Fruit fly (Drosophila melanogaster): ENCODE results near the gene CG31251.

The CG31251 gene

DNA sequence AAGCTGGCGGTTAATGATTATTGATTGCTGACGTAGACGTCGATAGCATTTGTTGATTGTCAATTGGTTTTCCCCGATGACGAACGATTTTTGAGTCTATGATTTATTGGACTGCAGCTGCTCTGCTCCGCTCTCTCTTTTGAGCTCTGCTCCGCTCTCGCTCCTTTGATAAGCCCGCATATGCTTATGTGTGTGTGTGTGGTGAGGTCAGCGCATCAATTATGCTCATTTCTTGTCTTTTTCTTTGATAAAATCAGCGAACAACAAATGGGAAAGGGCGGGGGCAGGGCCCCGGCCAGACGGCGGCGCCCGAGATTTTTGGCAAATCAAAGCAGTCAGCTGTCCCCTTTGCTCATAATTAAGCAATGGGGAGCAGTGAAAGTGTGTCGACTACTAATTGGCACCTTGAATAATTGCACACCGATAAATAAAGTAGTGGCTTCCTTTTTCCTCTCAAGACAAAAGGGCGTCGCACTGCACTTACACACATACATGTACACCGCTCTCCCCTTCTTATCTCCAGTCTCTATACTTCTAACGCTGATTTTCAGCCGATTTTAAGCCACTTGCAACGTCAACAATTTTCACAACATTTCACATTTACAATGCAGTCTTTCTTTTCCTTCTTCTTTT, 3.0 kb downstream of the CG31251 start:
- TF ChIP-seq cic (GFP tag; optimal IDR thresholded peaks at IDR 0.05) (no peak), CG14711 (tag; optimal IDR thresholded peaks at IDR 0.05) (no peak), CG1620 (GFP tag; optimal IDR thresholded peaks at IDR 0.05) (no peak), kay (GFP tag; ENCODE audit: borderline replicate concordance) (no peak), CG33017 (tag; optimal IDR thresholded peaks at IDR 0.05) (no peak), CG7045 (GFP tag; optimal IDR thresholded peaks at IDR 0.05) (no peak), pad (GFP tag; optimal IDR thresholded peaks at IDR 0.05) (no peak), CG5204 (GFP tag; optimal IDR thresholded peaks at IDR 0.05) (no peak), CG7101 (tag; optimal IDR thresholded peaks at IDR 0.05) (no peak), cnc (optimal IDR thresholded peaks at IDR 0.05) (no peak), toe (GFP tag; optimal IDR thresholded peaks at IDR 0.05) (no peak), ovo (GFP tag; optimal IDR thresholded peaks at IDR 0.05) (no peak), Mnt (GFP tag; optimal IDR thresholded peaks at IDR 0.05) (no peak), Crg-1 (GFP tag; optimal IDR thresholded peaks at IDR 0.05) (no peak), bab1 (GFP tag; optimal IDR thresholded peaks at IDR 0.05) (no peak)

DNA sequence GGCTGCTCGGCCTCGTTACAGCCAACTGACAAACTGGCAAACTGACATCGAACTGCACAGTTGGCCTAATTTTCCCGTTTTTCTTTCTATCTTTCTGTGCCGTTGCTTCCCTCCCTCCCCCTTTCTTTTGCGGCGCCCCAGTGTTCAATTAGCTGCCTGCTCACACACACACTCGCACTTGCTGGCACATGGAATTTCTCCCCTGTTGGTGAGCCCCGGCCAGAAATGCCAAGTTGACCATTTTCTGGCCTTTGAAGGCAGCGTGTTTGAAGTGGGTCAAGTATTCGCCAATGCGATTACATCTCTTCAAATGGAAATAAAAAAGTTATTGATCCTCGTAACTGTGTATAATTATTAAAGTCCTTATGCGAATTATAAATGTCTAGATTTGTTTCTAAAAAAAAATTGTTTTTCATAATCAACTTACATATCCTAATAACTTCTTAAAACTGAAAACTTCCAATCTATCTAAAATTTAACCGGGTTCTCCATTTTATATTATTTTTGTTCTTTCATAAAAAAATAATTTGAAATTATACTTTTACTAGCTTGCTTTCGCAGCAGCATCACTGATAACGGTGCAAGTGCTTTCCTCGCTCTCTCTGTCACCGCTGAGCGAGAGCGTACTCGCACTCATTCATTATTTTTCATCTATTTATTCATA, 3.9 kb downstream of the CG31251 start:
- TF ChIP-seq pad (GFP tag; optimal IDR thresholded peaks at IDR 0.05): peak; percentile 52
- peak; percentile 3 for TF ChIP-seq CG1620 (GFP tag; optimal IDR thresholded peaks at IDR 0.05)
- no peak for TF ChIP-seq CG5204 (GFP tag; optimal IDR thresholded peaks at IDR 0.05)
- TF ChIP-seq tj (GFP tag; optimal IDR thresholded peaks at IDR 0.05): peak; percentile 75
- peak; percentile 35 for TF ChIP-seq Clk (GFP tag; optimal IDR thresholded peaks at IDR 0.05)
- peak; percentile 25 for TF ChIP-seq bab1 (GFP tag; optimal IDR thresholded peaks at IDR 0.05)
- TF ChIP-seq Hr96 (GFP tag; optimal IDR thresholded peaks at IDR 0.05): no peak
- peak; percentile 11 for TF ChIP-seq CG14711 (tag; optimal IDR thresholded peaks at IDR 0.05)
- TF ChIP-seq CG7101 (tag; optimal IDR thresholded peaks at IDR 0.05): peak; percentile 24
- TF ChIP-seq Mnt (GFP tag; optimal IDR thresholded peaks at IDR 0.05): peak; percentile 74
- peak; percentile 18 for TF ChIP-seq ovo (GFP tag; optimal IDR thresholded peaks at IDR 0.05)
- TF ChIP-seq cnc (optimal IDR thresholded peaks at IDR 0.05): no peak
- peak; percentile 30 for TF ChIP-seq kay (GFP tag; ENCODE audit: borderline replicate concordance)
- peak; percentile 43 for TF ChIP-seq CG33017 (tag; optimal IDR thresholded peaks at IDR 0.05)
- peak; percentile 18 for TF ChIP-seq CG12768 (GFP tag; optimal IDR thresholded peaks at IDR 0.05)
- TF ChIP-seq toe (GFP tag; optimal IDR thresholded peaks at IDR 0.05): no peak
- TF ChIP-seq cic (GFP tag; optimal IDR thresholded peaks at IDR 0.05): no peak
- peak; percentile 6 for TF ChIP-seq Crg-1 (GFP tag; optimal IDR thresholded peaks at IDR 0.05)
- peak; percentile 28 for TF ChIP-seq CG7045 (GFP tag; optimal IDR thresholded peaks at IDR 0.05)
- peak; percentile 72 for TF ChIP-seq CG11617 (GFP tag; optimal IDR thresholded peaks at IDR 0.05)

DNA sequence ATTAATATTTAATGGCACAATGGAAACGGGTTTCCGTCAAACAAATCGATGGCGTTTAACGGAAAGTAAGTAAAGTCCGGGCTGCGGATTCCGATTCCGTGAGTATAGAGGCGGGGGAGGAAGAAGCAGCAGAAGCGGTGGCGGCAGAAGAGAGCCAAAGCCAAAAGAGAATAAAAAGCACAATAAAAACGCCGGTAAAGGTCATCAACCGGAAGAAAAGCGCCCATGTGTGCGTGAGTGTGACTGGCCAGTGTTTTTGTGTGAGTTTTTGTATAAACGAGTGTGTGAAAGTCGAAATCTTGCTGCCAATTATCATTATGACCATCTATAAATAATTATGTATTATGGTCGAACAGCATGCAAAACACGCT, 4.5 kb downstream of the CG31251 start:
- no peak for TF ChIP-seq tj (GFP tag; optimal IDR thresholded peaks at IDR 0.05)
- TF ChIP-seq CG7101 (tag; optimal IDR thresholded peaks at IDR 0.05): no peak
- TF ChIP-seq Hr96 (GFP tag; optimal IDR thresholded peaks at IDR 0.05): no peak

DNA sequence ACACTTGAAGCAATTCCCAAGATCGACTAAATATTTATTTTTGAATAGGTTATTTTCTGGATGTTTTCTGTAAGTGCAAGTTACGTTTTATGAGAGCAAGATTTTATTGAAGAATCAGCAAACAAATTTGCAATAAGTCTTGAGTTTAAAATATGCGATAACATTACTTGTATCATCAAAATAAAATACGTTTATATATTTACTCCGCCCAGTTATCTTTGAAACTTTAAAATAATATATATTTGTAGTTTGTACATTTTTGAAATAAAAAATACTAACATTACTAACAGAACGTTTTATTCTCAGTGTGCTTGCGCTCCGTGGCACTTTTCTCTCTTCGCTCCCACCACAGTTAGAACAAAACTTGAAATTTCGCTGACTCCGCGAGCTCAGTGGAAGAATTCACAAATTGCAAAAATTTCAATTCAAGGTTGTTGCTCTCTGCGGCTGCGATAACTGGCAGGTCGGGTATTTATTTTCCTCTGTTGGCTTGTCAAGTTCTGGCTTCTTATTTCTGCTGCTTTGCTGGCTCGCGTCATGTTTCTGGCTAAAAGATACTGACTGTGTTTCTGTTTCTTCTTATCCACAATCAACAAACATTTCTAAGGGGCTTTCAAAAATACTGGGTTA, 5.2 kb downstream of the CG31251 start:
- TF ChIP-seq ovo (GFP tag; optimal IDR thresholded peaks at IDR 0.05): peak; percentile 8
- TF ChIP-seq CG33017 (tag; optimal IDR thresholded peaks at IDR 0.05): peak; percentile 69
- peak; percentile 99 for TF ChIP-seq tj (GFP tag; optimal IDR thresholded peaks at IDR 0.05)
- no peak for TF ChIP-seq Crg-1 (GFP tag; optimal IDR thresholded peaks at IDR 0.05)
- TF ChIP-seq CG7045 (GFP tag; optimal IDR thresholded peaks at IDR 0.05): peak; percentile 46
- TF ChIP-seq CG11617 (GFP tag; optimal IDR thresholded peaks at IDR 0.05): peak; percentile 73
- peak; percentile 68 for TF ChIP-seq CG7101 (tag; optimal IDR thresholded peaks at IDR 0.05)
- TF ChIP-seq Clk (GFP tag; optimal IDR thresholded peaks at IDR 0.05): no peak
- no peak for TF ChIP-seq Hr96 (GFP tag; optimal IDR thresholded peaks at IDR 0.05)
- peak; percentile 51 for TF ChIP-seq pad (GFP tag; optimal IDR thresholded peaks at IDR 0.05)
- TF ChIP-seq CG1620 (GFP tag; optimal IDR thresholded peaks at IDR 0.05): peak; percentile 9
- no peak for TF ChIP-seq Mnt (GFP tag; optimal IDR thresholded peaks at IDR 0.05)
- TF ChIP-seq cnc (optimal IDR thresholded peaks at IDR 0.05): no peak
- no peak for TF ChIP-seq CG5204 (GFP tag; optimal IDR thresholded peaks at IDR 0.05)
- peak; percentile 49 for TF ChIP-seq CG12768 (GFP tag; optimal IDR thresholded peaks at IDR 0.05)
- TF ChIP-seq CG14711 (tag; optimal IDR thresholded peaks at IDR 0.05): peak; percentile 69
- peak; percentile 69 for TF ChIP-seq kay (GFP tag; ENCODE audit: borderline replicate concordance)
- TF ChIP-seq cic (GFP tag; optimal IDR thresholded peaks at IDR 0.05): peak; percentile 17
- TF ChIP-seq bab1 (GFP tag; optimal IDR thresholded peaks at IDR 0.05): peak; percentile 83
- no peak for TF ChIP-seq toe (GFP tag; optimal IDR thresholded peaks at IDR 0.05)

DNA sequence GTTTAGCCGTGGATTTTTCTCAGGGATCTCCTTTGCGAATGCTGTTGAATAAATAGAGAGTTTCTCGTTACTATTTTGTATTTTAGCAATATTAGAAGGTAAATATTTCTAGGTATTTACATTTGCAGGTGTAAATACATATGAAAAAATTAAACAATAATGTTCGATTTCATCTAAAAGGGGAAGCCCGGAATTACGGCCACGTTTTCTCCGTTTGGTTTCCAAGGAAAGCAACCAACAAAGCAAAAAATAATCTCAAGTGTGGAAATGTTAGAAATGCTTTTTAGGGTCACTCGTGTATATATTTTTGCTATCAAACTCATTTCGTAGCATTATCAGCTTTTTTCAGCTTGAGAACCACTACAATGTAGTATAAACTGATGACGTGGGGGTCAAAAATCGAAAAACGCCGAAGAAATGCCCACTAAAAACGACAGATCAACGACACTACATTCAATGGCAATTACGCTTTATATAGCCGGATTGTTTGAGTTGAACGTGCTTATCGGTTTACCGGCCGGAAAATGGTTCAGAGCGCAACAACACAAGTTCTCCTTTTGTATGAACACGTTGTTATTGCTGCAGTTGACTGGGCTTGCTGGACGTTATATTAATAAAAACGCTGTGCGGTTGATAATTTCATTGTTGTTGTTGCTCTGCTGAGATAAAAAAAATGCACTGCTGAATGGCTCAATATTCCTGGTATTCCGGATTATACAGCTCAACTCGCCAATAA, 6.4 kb downstream of the CG31251 start:
- peak; percentile 61 for TF ChIP-seq cic (GFP tag; optimal IDR thresholded peaks at IDR 0.05)
- TF ChIP-seq kay (GFP tag; ENCODE audit: borderline replicate concordance): no peak
- no peak for TF ChIP-seq cnc (optimal IDR thresholded peaks at IDR 0.05)
- TF ChIP-seq CG33017 (tag; optimal IDR thresholded peaks at IDR 0.05): no peak
- TF ChIP-seq CG7101 (tag; optimal IDR thresholded peaks at IDR 0.05): no peak
- TF ChIP-seq ovo (GFP tag; optimal IDR thresholded peaks at IDR 0.05): no peak
- TF ChIP-seq CG5204 (GFP tag; optimal IDR thresholded peaks at IDR 0.05): no peak
- peak; percentile 57 for TF ChIP-seq CG12768 (GFP tag; optimal IDR thresholded peaks at IDR 0.05)
- TF ChIP-seq CG7045 (GFP tag; optimal IDR thresholded peaks at IDR 0.05): no peak
- peak; percentile 43 for TF ChIP-seq Mnt (GFP tag; optimal IDR thresholded peaks at IDR 0.05)
- TF ChIP-seq CG11617 (GFP tag; optimal IDR thresholded peaks at IDR 0.05): no peak
- no peak for TF ChIP-seq Hr96 (GFP tag; optimal IDR thresholded peaks at IDR 0.05)
- no peak for TF ChIP-seq pad (GFP tag; optimal IDR thresholded peaks at IDR 0.05)
- TF ChIP-seq CG14711 (tag; optimal IDR thresholded peaks at IDR 0.05): no peak
- no peak for TF ChIP-seq CG1620 (GFP tag; optimal IDR thresholded peaks at IDR 0.05)
- TF ChIP-seq tj (GFP tag; optimal IDR thresholded peaks at IDR 0.05): peak; percentile 21
- peak; percentile 4 for TF ChIP-seq Crg-1 (GFP tag; optimal IDR thresholded peaks at IDR 0.05)
- peak; percentile 31 for TF ChIP-seq bab1 (GFP tag; optimal IDR thresholded peaks at IDR 0.05)
- TF ChIP-seq Clk (GFP tag; optimal IDR thresholded peaks at IDR 0.05): no peak
- no peak for TF ChIP-seq toe (GFP tag; optimal IDR thresholded peaks at IDR 0.05)
